Fruit fly (Drosophila melanogaster) whole organism, embryonic: Measurements from ENCODE around the gene CG4020.
A peak's percentile ranks its signal among the peaks of the same experiment; 100 is the strongest.

Experiments used
- Ada2b ChIP-seq: fragments of 200-800 bp; sonication (Bioruptor generic); IDR thresholded peaks from 2 replicates; pipeline ENCODE4 v1.3.6; 2022; ENCODE audit warnings: missing biosample characterization, missing genetic modification characterization
- Atf6 ChIP-seq: fragments of 200-800 bp; sonication (Bioruptor generic); IDR thresholded peaks from 2 replicates; pipeline ENCODE4 v1.3.6; 2022; ENCODE audit warnings: missing biosample characterization, missing genetic modification characterization
- B-H1 ChIP-seq: fragments of 200-800 bp; sonication (Bioruptor generic); IDR thresholded peaks from 3 replicates; pipeline ENCODE4 v1.3.6; 2022; ENCODE audit warnings: missing biosample characterization, missing genetic modification characterization
- B-H2 ChIP-seq: fragments of 200-800 bp; sonication (Bioruptor generic); optimal IDR thresholded peaks from 2 replicates; lab custom pipeline; 2018; ENCODE audit warnings: missing biosample characterization, mild to moderate bottlenecking, missing genetic modification characterization
- CG1024 ChIP-seq: fragments of 200-800 bp; sonication (Bioruptor generic); IDR thresholded peaks from 2 replicates; pipeline ENCODE4 v1.3.6; 2022; ENCODE audit warnings: missing biosample characterization, missing genetic modification characterization
- CG12071 ChIP-seq: fragments of 200-800 bp; sonication (Bioruptor generic); optimal IDR thresholded peaks from 3 replicates; lab custom pipeline; 2018; ENCODE audit warnings: missing biosample characterization, mild to moderate bottlenecking, missing genetic modification characterization
- CG15011 ChIP-seq: fragments of 200-800 bp; sonication (Bioruptor generic); optimal IDR thresholded peaks from 3 replicates; lab custom pipeline; 2018; ENCODE audit warnings: missing biosample characterization, mild to moderate bottlenecking, missing genetic modification characterization
- CG17359 ChIP-seq: fragments of 200-800 bp; sonication (Bioruptor generic); optimal IDR thresholded peaks from 3 replicates; lab custom pipeline; 2018; ENCODE audit warnings: missing biosample characterization, mild to moderate bottlenecking, missing genetic modification characterization, moderate library complexity
- CG17802 ChIP-seq: fragments of 200-800 bp; sonication (Bioruptor generic); optimal IDR thresholded peaks from 2 replicates; lab custom pipeline; 2018; ENCODE audit warnings: missing biosample characterization, mild to moderate bottlenecking, missing genetic modification characterization, moderate library complexity
- CG18011 ChIP-seq: fragments of 200-800 bp; sonication (Bioruptor generic); optimal IDR thresholded peaks from 2 replicates; lab custom pipeline; 2017; ENCODE audit warnings: missing biosample characterization, missing genetic modification characterization, mild to moderate bottlenecking, moderate library complexity, missing genotype
- CG18619 ChIP-seq: fragments of 200-800 bp; sonication (Bioruptor generic); optimal IDR thresholded peaks from 3 replicates; lab custom pipeline; 2017; ENCODE audit warnings: missing biosample characterization, mild to moderate bottlenecking, missing genetic modification characterization
- CG18764 ChIP-seq: fragments of 200-800 bp; sonication (Bioruptor generic); optimal IDR thresholded peaks from 3 replicates; lab custom pipeline; 2016; ENCODE audit warnings: missing biosample characterization, missing genetic modification characterization
- CG30431 ChIP-seq: fragments of 200-800 bp; sonication (Bioruptor generic); optimal IDR thresholded peaks from 2 replicates; lab custom pipeline; 2017; ENCODE audit warnings: missing biosample characterization, missing genetic modification characterization
- CG31441 ChIP-seq: fragments of 200-800 bp; sonication (Bioruptor generic); IDR thresholded peaks from 2 replicates; pipeline ENCODE4 v1.3.6; 2022; ENCODE audit warnings: missing biosample characterization, missing genetic modification characterization
- CG32532 ChIP-seq: fragments of 200-800 bp; sonication (Bioruptor generic); IDR thresholded peaks from 2 replicates; pipeline ENCODE4 v1.3.6; 2022; ENCODE audit warnings: missing biosample characterization, missing genetic modification characterization
- CG3838 ChIP-seq: fragments of 200-800 bp; sonication (Bioruptor generic); optimal IDR thresholded peaks from 3 replicates; lab custom pipeline; 2016; ENCODE audit warnings: missing biosample characterization, missing genetic modification characterization
- CG4360 ChIP-seq: fragments of 200-800 bp; sonication (Bioruptor generic); IDR thresholded peaks from 2 replicates; pipeline ENCODE4 v1.3.6; 2022; ENCODE audit warnings: missing biosample characterization, missing genetic modification characterization
- CG4854 ChIP-seq: fragments of 200-800 bp; sonication (Bioruptor generic); optimal IDR thresholded peaks from 2 replicates; lab custom pipeline; 2016; ENCODE audit warnings: missing biosample characterization, missing genetic modification characterization, inconsistent platforms
- CrebB ChIP-seq: fragments of 200-800 bp; sonication (Bioruptor generic); optimal IDR thresholded peaks from 3 replicates; lab custom pipeline; 2018; ENCODE audit warnings: missing biosample characterization, mild to moderate bottlenecking, missing genetic modification characterization
- H2.0 ChIP-seq: fragments of 200-800 bp; sonication (Bioruptor generic); IDR thresholded peaks from 2 replicates; pipeline ENCODE4 v1.3.6; 2022; ENCODE audit warnings: missing biosample characterization, missing genetic modification characterization
- Lhr ChIP-seq: fragments of 200-800 bp; sonication (Bioruptor generic); optimal IDR thresholded peaks from 3 replicates; lab custom pipeline; 2017; ENCODE audit warnings: mild to moderate bottlenecking, missing biosample characterization, missing genetic modification reagents, missing genetic modification characterization
- Med ChIP-seq: fragments of 200-800 bp; sonication (Bioruptor generic); peaks from one replicate; lab custom pipeline; 2016; ENCODE audit warnings: missing biosample characterization, missing genetic modification characterization, mild to moderate bottlenecking, inconsistent platforms, moderate library complexity
- Poxn ChIP-seq: fragments of 200-800 bp; sonication (Bioruptor generic); IDR thresholded peaks from 2 replicates; pipeline ENCODE4 v1.3.6; 2022; ENCODE audit warnings: missing biosample characterization, missing genetic modification characterization
- Rx ChIP-seq: fragments of 200-800 bp; sonication (Bioruptor generic); IDR thresholded peaks from 2 replicates; pipeline ENCODE4 v1.3.6; 2022; ENCODE audit warnings: missing biosample characterization, missing genetic modification characterization
- Six4 ChIP-seq: fragments of 200-800 bp; sonication (Bioruptor generic); optimal IDR thresholded peaks from 2 replicates; lab custom pipeline; 2016; ENCODE audit warnings: missing biosample characterization, missing genetic modification characterization
- Stat92E ChIP-seq, 3 experiments: fragments of >200 bp in 2 of 3; fragments of 200-800 bp in 1 of 3; sonication (Bioruptor generic) in 1 of 3; optimal IDR thresholded peaks; 2 replicates each; lab custom pipeline; 2017 to 2019; ENCODE audit warnings: missing biosample characterization in 3 of 3, missing genetic modification characterization in 3 of 3, mild to moderate bottlenecking in 1 of 3, moderate library complexity in 1 of 3
- Trl ChIP-seq, 3 experiments: fragments of >200 bp in 2 of 3; fragments of 200-800 bp in 1 of 3; sonication (Bioruptor generic) in 1 of 3; optimal IDR thresholded peaks; 2 replicates in 1 of 3; 3 replicates in 2 of 3; lab custom pipeline; 2016 to 2017; ENCODE audit warnings: missing biosample characterization in 1 of 3, missing genetic modification characterization in 1 of 3
- ap ChIP-seq: fragments of 200-800 bp; sonication (Bioruptor generic); IDR thresholded peaks from 2 replicates; pipeline ENCODE4 v1.3.6; 2022; ENCODE audit warnings: missing biosample characterization, missing genetic modification characterization
- da ChIP-seq: fragments of 200-800 bp; sonication (Bioruptor generic); optimal IDR thresholded peaks from 2 replicates; lab custom pipeline; 2016; ENCODE audit warnings: missing biosample characterization, missing genetic modification characterization
- dan ChIP-seq: fragments of 200-800 bp; sonication (Bioruptor generic); IDR thresholded peaks from 2 replicates; pipeline ENCODE4 v1.3.6; 2022; ENCODE audit warnings: missing biosample characterization, missing genetic modification characterization
- dmrt99B ChIP-seq: fragments of 200-800 bp; sonication (Bioruptor generic); optimal IDR thresholded peaks from 2 replicates; lab custom pipeline; 2018; ENCODE audit warnings: missing biosample characterization, mild to moderate bottlenecking, missing genetic modification characterization, moderate library complexity
- en ChIP-seq: fragments of 200-800 bp; sonication (Bioruptor generic); optimal IDR thresholded peaks from 2 replicates; lab custom pipeline; 2016; ENCODE audit warnings: missing biosample characterization, missing genetic modification characterization
- fd102C ChIP-seq: fragments of 200-800 bp; sonication (Bioruptor generic); optimal IDR thresholded peaks from 2 replicates; lab custom pipeline; 2018; ENCODE audit warnings: missing biosample characterization, mild to moderate bottlenecking, missing genetic modification characterization, moderate library complexity
- grn ChIP-seq: fragments of 200-800 bp; sonication (Bioruptor generic); optimal IDR thresholded peaks from 3 replicates; lab custom pipeline; 2017; ENCODE audit warnings: missing biosample characterization, missing genetic modification characterization
- gt ChIP-seq: fragments of 200-800 bp; sonication (Bioruptor generic); IDR thresholded peaks from 2 replicates; pipeline ENCODE4 v1.3.6; 2022; ENCODE audit warnings: missing biosample characterization, missing genetic modification characterization
- ham ChIP-seq: fragments of 200-800 bp; sonication (Bioruptor generic); IDR thresholded peaks from 2 replicates; pipeline ENCODE4 v1.3.6; 2022; ENCODE audit warnings: missing biosample characterization, missing genetic modification characterization
- hb ChIP-seq: fragments of 200-800 bp; sonication (Bioruptor generic); IDR thresholded peaks from 3 replicates; pipeline ENCODE4 v1.3.6; 2022; ENCODE audit warnings: missing biosample characterization, missing genetic modification characterization; ENCODE audit not compliant: partially characterized antibody
- hbn ChIP-seq: fragments of 200-800 bp; sonication (Bioruptor generic); IDR thresholded peaks from 2 replicates; pipeline ENCODE4 v1.3.6; 2022; ENCODE audit warnings: missing biosample characterization, missing genetic modification characterization; ENCODE audit not compliant: partially characterized antibody
- lbe ChIP-seq: fragments of 200-800 bp; sonication (Bioruptor generic); optimal IDR thresholded peaks from 2 replicates; lab custom pipeline; 2016; ENCODE audit warnings: missing biosample characterization, mild to moderate bottlenecking, missing genetic modification characterization
- nerfin-1 ChIP-seq: fragments of 200-800 bp; sonication (Bioruptor generic); optimal IDR thresholded peaks from 3 replicates; lab custom pipeline; 2019; ENCODE audit warnings: missing biosample characterization, mild to moderate bottlenecking, missing genetic modification characterization, moderate library complexity
- oc ChIP-seq: fragments of 200-800 bp; sonication (Bioruptor generic); optimal IDR thresholded peaks from 2 replicates; lab custom pipeline; 2018; ENCODE audit warnings: missing biosample characterization, mild to moderate bottlenecking, missing genetic modification characterization, moderate library complexity
- psq ChIP-seq: fragments of 200-800 bp; sonication (Bioruptor generic); optimal IDR thresholded peaks from 2 replicates; lab custom pipeline; 2017; ENCODE audit warnings: missing biosample characterization, missing genetic modification characterization
- run ChIP-seq: fragments of 200-800 bp; sonication (Bioruptor generic); optimal IDR thresholded peaks from 3 replicates; lab custom pipeline; 2018; ENCODE audit warnings: missing biosample characterization, mild to moderate bottlenecking, missing genetic modification characterization
- sob ChIP-seq: fragments of 200-800 bp; sonication (Bioruptor generic); IDR thresholded peaks from 2 replicates; pipeline ENCODE4 v1.3.6; 2022; ENCODE audit warnings: missing biosample characterization, missing genetic modification characterization
- tap ChIP-seq: fragments of 200-800 bp; optimal IDR thresholded peaks from 3 replicates; lab custom pipeline; 2019; ENCODE audit warnings: missing biosample characterization, mild to moderate bottlenecking, missing genetic modification characterization, moderate library complexity
- tgo ChIP-seq: fragments of 200-800 bp; sonication (Bioruptor generic); IDR thresholded peaks from 3 replicates; pipeline ENCODE4 v1.3.6; 2022; ENCODE audit warnings: missing biosample characterization, missing genetic modification characterization
- twi ChIP-seq: fragments of 200-800 bp; optimal IDR thresholded peaks from 2 replicates; lab custom pipeline; 2019; ENCODE audit warnings: missing biosample characterization, mild to moderate bottlenecking, missing genetic modification characterization, moderate library complexity
- tx ChIP-seq: fragments of 200-800 bp; sonication (Bioruptor generic); optimal IDR thresholded peaks from 2 replicates; lab custom pipeline; 2016; ENCODE audit warnings: missing biosample characterization, missing genetic modification characterization
- zen ChIP-seq: fragments of 200-800 bp; sonication (Bioruptor generic); optimal IDR thresholded peaks from 3 replicates; lab custom pipeline; 2018; ENCODE audit warnings: missing biosample characterization, mild to moderate bottlenecking, missing genetic modification characterization, moderate library complexity

CG4020 gene

dm6 chrX:5880139-5880924 lies 25.2 kb upstream of the CG4020 start (continued):
- no peak for TF ChIP-seq dan (GFP tag; lab: Robert Waterston, UW)
- no peak for TF ChIP-seq hbn (GFP tag; lab: Robert Waterston, UW)
- TF ChIP-seq en (GFP tag; lab: Kevin White, UChicago) = no peak
- TF ChIP-seq hb (GFP tag; lab: Robert Waterston, UW) = no peak
- no peak for TF ChIP-seq CG1024 (GFP tag; lab: Robert Waterston, UW)
- no peak for TF ChIP-seq Lhr (GFP tag; lab: Kevin White, UChicago)
- TF ChIP-seq B-H1 = no peak
- no peak for TF ChIP-seq CG18764
- peak; percentile 64 for TF ChIP-seq dmrt99B
- TF ChIP-seq Med = peak; percentile 90
- no peak for TF ChIP-seq gt (GFP tag; lab: Robert Waterston, UW)
- TF ChIP-seq Ada2b = peak; percentile 52
- TF ChIP-seq CG18011 = no peak
- 0 out of 2 replicates have a peak, but pooled peaks have one; percentile 5 for TF ChIP-seq Rx (GFP tag; lab: Robert Waterston, UW)
- no peak for TF ChIP-seq grn (GFP tag; lab: Kevin White, UChicago)
- peak; percentile 22 for TF ChIP-seq nerfin-1 (tag; lab: Kevin White, UChicago)
- TF ChIP-seq CG30431 = no peak
- TF ChIP-seq CrebB (tag; lab: Kevin White, UChicago) = peak; percentile 8
- TF ChIP-seq da = no peak
- peak; percentile 48; the same call in 1 of the 2 replicates for TF ChIP-seq sob (GFP tag; lab: Robert Waterston, UW)
- no peak for TF ChIP-seq CG15011 (GFP tag; lab: Kevin White, UChicago)
- peak; percentile 27 for TF ChIP-seq CG4854
- no peak for TF ChIP-seq CG3838
- no peak for TF ChIP-seq run (tag; lab: Kevin White, UChicago)
- peak; percentile 24 for TF ChIP-seq tx (GFP tag; lab: Kevin White, UChicago)
- TF ChIP-seq H2.0 = no peak
- TF ChIP-seq CG31441 (GFP tag; lab: Robert Waterston, UW) = peak; percentile 40; the same call in 1 of the 2 replicates
- TF ChIP-seq psq (GFP tag; lab: Kevin White, UChicago) = peak; percentile 85
- TF ChIP-seq Trl (optimal IDR thresholded peaks at IDR 0.05; lab: Kevin White, UChicago) = no peak
- TF ChIP-seq Trl (GFP tag; optimal IDR thresholded peaks at IDR 0.05; lab: Kevin White, UChicago) = peak; percentile 47
- peak; percentile 54; the same call in 1 of the 2 replicates for TF ChIP-seq Atf6 (GFP tag; lab: Robert Waterston, UW)
- peak; percentile 21 for TF ChIP-seq twi (tag; lab: Kevin White, UChicago)
- TF ChIP-seq ap (GFP tag; lab: Robert Waterston, UW) = no peak
- TF ChIP-seq lbe (GFP tag; lab: Kevin White, UChicago) = peak; percentile 77
- TF ChIP-seq zen = peak; percentile 8
- no peak for TF ChIP-seq Six4 (GFP tag; lab: Kevin White, UChicago)
- peak; percentile 87 for TF ChIP-seq CG4360 (GFP tag; lab: Robert Waterston, UW)
- peak; percentile 31 for TF ChIP-seq B-H2
- no peak for TF ChIP-seq ham (GFP tag; lab: Robert Waterston, UW)
- no peak for TF ChIP-seq tap (tag; lab: Kevin White, UChicago)
- peak; percentile 47; the same call in 2 of the 3 replicates for TF ChIP-seq tgo (GFP tag; lab: Robert Waterston, UW)
- TF ChIP-seq CG32532 = peak; percentile 73
- peak; percentile 58 for TF ChIP-seq CG17359 (tag; lab: Kevin White, UChicago)
- no peak for TF ChIP-seq CG17802 (tag; lab: Kevin White, UChicago)
- peak; percentile 51 for TF ChIP-seq CG12071
- TF ChIP-seq Stat92E (GFP tag; optimal IDR thresholded peaks at IDR 0.05; lab: Kevin White, UChicago) = no peak
- TF ChIP-seq fd102C (GFP tag; lab: Kevin White, UChicago) = peak; percentile 8
- no peak for TF ChIP-seq CG18619 (GFP tag; lab: Kevin White, UChicago)
- TF ChIP-seq oc = no peak
- no peak for TF ChIP-seq Poxn
